Worm (Caenorhabditis elegans): ENCODE measurements around the gene nhr-1.

- no peak for TF ChIP-seq cog-1 (tag; optimal IDR thresholded peaks at IDR 0.05)
- no peak for TF ChIP-seq tab-1 (GFP tag; IDR thresholded peaks at IDR 0.05)
- no peak for TF ChIP-seq flt-1 (GFP tag; IDR thresholded peaks at IDR 0.05)
- TF ChIP-seq T22C8.4 (GFP tag; IDR thresholded peaks at IDR 0.05), result no peak
- no peak for TF ChIP-seq ztf-23 (GFP tag; IDR thresholded peaks at IDR 0.05)
- TF ChIP-seq ztf-29 (GFP tag; IDR thresholded peaks at IDR 0.05), result no peak
These were observed 4.4 kb downstream of the nhr-1 start for ce11 chrX:17518293-17518692.
